Worm (Caenorhabditis elegans): Measurements from ENCODE around the gene T04C9.1.

T04C9.1 gene

ce11 chrIII:6046881-6047280, 53.9 kb downstream of the T04C9.1 start, which contains the start of gene tbx-11:
Gene tbx-11 (minus strand): TSS chrIII:6046981.
- TF ChIP-seq lim-7 (GFP tag; IDR thresholded peaks at IDR 0.05) = no peak
- no peak for TF ChIP-seq snpc-1.2 (GFP tag; IDR thresholded peaks at IDR 0.05)
- TF ChIP-seq F44E2.7 (GFP tag; IDR thresholded peaks at IDR 0.05) = no peak
- no peak for TF ChIP-seq aly-2 (tag; optimal IDR thresholded peaks at IDR 0.05)
- no peak for TF ChIP-seq nhr-41 (GFP tag; IDR thresholded peaks at IDR 0.05)
- TF ChIP-seq lin-38 (GFP tag; IDR thresholded peaks at IDR 0.05) = no peak
- TF ChIP-seq daf-16 (GFP tag; optimal IDR thresholded peaks at IDR 0.05) = no peak
- no peak for TF ChIP-seq daf-16 (tag; optimal IDR thresholded peaks at IDR 0.05)
- TF ChIP-seq ztf-7 (tag; optimal IDR thresholded peaks at IDR 0.05) = no peak
- no peak for TF ChIP-seq hlh-30 (tag; optimal IDR thresholded peaks at IDR 0.05; ENCODE audit: insufficient read depth)
- no peak for TF ChIP-seq lir-3 (tag; optimal IDR thresholded peaks at IDR 0.05)
- TF ChIP-seq ztf-11 (tag; optimal IDR thresholded peaks at IDR 0.05) = no peak
- no peak for TF ChIP-seq pqm-1 (tag; optimal IDR thresholded peaks at IDR 0.05)
- no peak for TF ChIP-seq nhr-6 (tag; optimal IDR thresholded peaks at IDR 0.05)

- TF ChIP-seq ZK337.2 (GFP tag; IDR thresholded peaks at IDR 0.05) = no peak
- no peak for TF ChIP-seq ceh-28 (tag; optimal IDR thresholded peaks at IDR 0.05)
- TF ChIP-seq nhr-25 (tag; optimal IDR thresholded peaks at IDR 0.05; ENCODE audit: borderline replicate concordance, insufficient read depth) = no peak
- TF ChIP-seq dmd-9 (GFP tag; IDR thresholded peaks at IDR 0.05) = no peak
Observed at ce11 chrIII:6055706-6056105, 62.7 kb downstream of the T04C9.1 start, which contains the start of gene F40H6.5. Gene F40H6.5 (minus strand): TSS chrIII:6055806.

All from whole organism, L4 larva.